Fruit fly (Drosophila melanogaster) whole organism, embryonic: Measurements from ENCODE around the gene Sc2.
A peak's percentile ranks its signal among the peaks of the same experiment; 100 is the strongest.

Experiments used
- ATbp ChIP-seq: fragments of 200-800 bp; sonication (Bioruptor generic); optimal IDR thresholded peaks from 2 replicates; lab custom pipeline; 2017; ENCODE audit warnings: missing biosample characterization, mild to moderate bottlenecking, missing genetic modification characterization, missing genetic modification reagents
- Awh ChIP-seq: fragments of 200-800 bp; sonication (Bioruptor generic); IDR thresholded peaks from 2 replicates; pipeline ENCODE4, ENCODE4 v1.3.6; 2022; ENCODE audit warnings: missing biosample characterization, missing genetic modification characterization
- B-H1 ChIP-seq: fragments of 200-800 bp; sonication (Bioruptor generic); IDR thresholded peaks from 3 replicates; pipeline ENCODE4 v1.3.6; 2022; ENCODE audit warnings: missing biosample characterization, missing genetic modification characterization
- CG10209 ChIP-seq: fragments of 200-800 bp; sonication (Bioruptor generic); optimal IDR thresholded peaks from 3 replicates; lab custom pipeline; 2017; ENCODE audit warnings: missing biosample characterization, mild to moderate bottlenecking, missing genetic modification characterization, missing genetic modification reagents
- CG13775 ChIP-seq: fragments of 200-800 bp; sonication (Bioruptor generic); optimal IDR thresholded peaks from 3 replicates; lab custom pipeline; 2017; ENCODE audit warnings: missing biosample characterization, mild to moderate bottlenecking, missing genetic modification characterization
- CG14667 ChIP-seq: fragments of 200-800 bp; sonication (Bioruptor generic); IDR thresholded peaks from 2 replicates; pipeline ENCODE4 v1.3.6; 2022; ENCODE audit warnings: missing biosample characterization, missing genetic modification characterization
- CG15479 ChIP-seq: fragments of 200-800 bp; sonication (Bioruptor generic); optimal IDR thresholded peaks from 3 replicates; lab custom pipeline; 2019; ENCODE audit warnings: missing biosample characterization, mild to moderate bottlenecking, missing genetic modification characterization, moderate library complexity
- CG15696 ChIP-seq: fragments of 200-800 bp; sonication (Bioruptor generic); optimal IDR thresholded peaks from 2 replicates; lab custom pipeline; 2019; ENCODE audit warnings: missing biosample characterization, mild to moderate bottlenecking, missing genetic modification characterization, moderate library complexity
- CG16863 ChIP-seq: fragments of 200-800 bp; sonication (Bioruptor generic); optimal IDR thresholded peaks from 3 replicates; lab custom pipeline; 2016; ENCODE audit warnings: missing biosample characterization, missing genetic modification characterization
- CG31388 ChIP-seq: fragments of 200-800 bp; sonication (Bioruptor generic); optimal IDR thresholded peaks from 2 replicates; lab custom pipeline; 2016; ENCODE audit warnings: missing biosample characterization, missing genetic modification characterization
- CG34376 ChIP-seq: fragments of 200-800 bp; sonication (Bioruptor generic); optimal IDR thresholded peaks from 2 replicates; lab custom pipeline; 2018; ENCODE audit warnings: missing biosample characterization, mild to moderate bottlenecking, missing genetic modification characterization
- CG4404 ChIP-seq: fragments of 200-800 bp; sonication (Bioruptor generic); IDR thresholded peaks from 2 replicates; pipeline ENCODE4 v1.3.6; 2022; ENCODE audit warnings: missing biosample characterization, missing genetic modification characterization
- CG4854 ChIP-seq: fragments of 200-800 bp; sonication (Bioruptor generic); optimal IDR thresholded peaks from 2 replicates; lab custom pipeline; 2016; ENCODE audit warnings: missing biosample characterization, missing genetic modification characterization, inconsistent platforms
- CG7786 ChIP-seq: fragments of 200-800 bp; sonication (Bioruptor generic); optimal IDR thresholded peaks from 2 replicates; lab custom pipeline; 2016; ENCODE audit warnings: missing biosample characterization, missing genetic modification characterization
- CG7987 ChIP-seq: fragments of 200-800 bp; sonication (Bioruptor generic); optimal IDR thresholded peaks from 2 replicates; lab custom pipeline; 2018; ENCODE audit warnings: missing biosample characterization, mild to moderate bottlenecking, missing genetic modification characterization, moderate library complexity
- CG8924 ChIP-seq: fragments of 200-800 bp; optimal IDR thresholded peaks from 3 replicates; lab custom pipeline; 2019; ENCODE audit warnings: missing biosample characterization, mild to moderate bottlenecking, missing genetic modification characterization, moderate library complexity
- CTCF ChIP-seq: fragments of 200-800 bp; sonication (Bioruptor generic); optimal IDR thresholded peaks from 2 replicates; lab custom pipeline; 2017; ENCODE audit warnings: missing biosample characterization, mild to moderate bottlenecking, missing genetic modification characterization, moderate library complexity
- Dbx ChIP-seq: fragments of 200-800 bp; sonication (Bioruptor generic); IDR thresholded peaks from 3 replicates; pipeline ENCODE4 v1.3.6; 2022; ENCODE audit warnings: missing biosample characterization, missing genetic modification characterization
- ERR ChIP-seq: fragments of 200-800 bp; sonication (Bioruptor generic); optimal IDR thresholded peaks from 2 replicates; lab custom pipeline; 2016; ENCODE audit warnings: missing biosample characterization, missing genetic modification characterization
- Ets65A ChIP-seq: fragments of 200-800 bp; sonication (Bioruptor generic); peaks from one replicate; lab custom pipeline; 2016; ENCODE audit warnings: missing biosample characterization, missing genetic modification characterization
- HLH3B ChIP-seq: fragments of 200-800 bp; sonication (Bioruptor generic); IDR thresholded peaks from 2 replicates; pipeline ENCODE4 v1.3.6; 2022; ENCODE audit warnings: missing biosample characterization, missing genetic modification characterization
- Hmx ChIP-seq: fragments of 200-800 bp; sonication (Bioruptor generic); optimal IDR thresholded peaks from 2 replicates; lab custom pipeline; 2016; ENCODE audit warnings: missing biosample characterization, missing genetic modification characterization
- Hr39 ChIP-seq: fragments of >200 bp; optimal IDR thresholded peaks from 2 replicates; lab custom pipeline; 2017
- Meics ChIP-seq: fragments of 200-800 bp; sonication (Bioruptor generic); optimal IDR thresholded peaks from 2 replicates; lab custom pipeline; 2017; ENCODE audit warnings: missing biosample characterization, mild to moderate bottlenecking, missing genetic modification characterization
- Ravus ChIP-seq: fragments of 200-800 bp; sonication (Bioruptor generic); IDR thresholded peaks from 2 replicates; pipeline ENCODE4 v1.3.6; 2022; ENCODE audit warnings: missing biosample characterization, missing genetic modification characterization
- Sox102F ChIP-seq: fragments of 200-800 bp; sonication (Bioruptor generic); optimal IDR thresholded peaks from 2 replicates; lab custom pipeline; 2018; ENCODE audit warnings: missing biosample characterization, mild to moderate bottlenecking, missing genetic modification characterization, moderate library complexity
- Stat92E ChIP-seq, 3 experiments: fragments of >200 bp in 2 of 3; fragments of 200-800 bp in 1 of 3; sonication (Bioruptor generic) in 1 of 3; optimal IDR thresholded peaks; 2 replicates each; lab custom pipeline; 2017 to 2019; ENCODE audit warnings: missing biosample characterization in 3 of 3, missing genetic modification characterization in 3 of 3, mild to moderate bottlenecking in 1 of 3, moderate library complexity in 1 of 3
- Trl ChIP-seq, 3 experiments: fragments of >200 bp in 2 of 3; fragments of 200-800 bp in 1 of 3; sonication (Bioruptor generic) in 1 of 3; optimal IDR thresholded peaks; 2 replicates in 1 of 3; 3 replicates in 2 of 3; lab custom pipeline; 2016 to 2017; ENCODE audit warnings: missing biosample characterization in 1 of 3, missing genetic modification characterization in 1 of 3
- Vsx1 ChIP-seq: fragments of 200-800 bp; sonication (Bioruptor generic); optimal IDR thresholded peaks from 2 replicates; lab custom pipeline; 2017; ENCODE audit warnings: missing biosample characterization, mild to moderate bottlenecking, missing genetic modification characterization, missing genetic modification reagents
- Xbp1 ChIP-seq: fragments of 200-800 bp; sonication (Bioruptor generic); optimal IDR thresholded peaks from 3 replicates; lab custom pipeline; 2016; ENCODE audit warnings: missing biosample characterization, mild to moderate bottlenecking, missing genetic modification characterization
- Xrp1 ChIP-seq: fragments of 200-800 bp; sonication (Bioruptor generic); IDR thresholded peaks from 2 replicates; pipeline ENCODE4 v1.3.6; 2022; ENCODE audit warnings: missing biosample characterization, missing genetic modification characterization
- abd-A ChIP-seq: fragments of 200-800 bp; sonication (Bioruptor generic); optimal IDR thresholded peaks from 3 replicates; lab custom pipeline; 2019; ENCODE audit warnings: missing biosample characterization, mild to moderate bottlenecking, missing genetic modification characterization, moderate library complexity
- chinmo ChIP-seq: fragments of 200-800 bp; sonication (Bioruptor generic); IDR thresholded peaks from 4 replicates; pipeline ENCODE4 v1.3.6; 2022; ENCODE audit warnings: missing biosample characterization, missing genetic modification characterization; ENCODE audit not compliant: partially characterized antibody
- cwo ChIP-seq: fragments of 200-800 bp; sonication (Bioruptor generic); optimal IDR thresholded peaks from 3 replicates; lab custom pipeline; 2017; ENCODE audit warnings: missing biosample characterization, missing genetic modification characterization, mild to moderate bottlenecking, moderate library complexity, missing genetic modification reagents
- da ChIP-seq: fragments of 200-800 bp; sonication (Bioruptor generic); optimal IDR thresholded peaks from 2 replicates; lab custom pipeline; 2016; ENCODE audit warnings: missing biosample characterization, missing genetic modification characterization
- dan ChIP-seq: fragments of 200-800 bp; sonication (Bioruptor generic); IDR thresholded peaks from 2 replicates; pipeline ENCODE4 v1.3.6; 2022; ENCODE audit warnings: missing biosample characterization, missing genetic modification characterization
- dmrt11E ChIP-seq: fragments of 200-800 bp; sonication (Bioruptor generic); optimal IDR thresholded peaks from 3 replicates; lab custom pipeline; 2018; ENCODE audit warnings: missing biosample characterization, mild to moderate bottlenecking, missing genetic modification characterization, moderate library complexity
- emc ChIP-seq: fragments of 200-800 bp; sonication (Bioruptor generic); optimal IDR thresholded peaks from 2 replicates; lab custom pipeline; 2016; ENCODE audit warnings: missing biosample characterization, missing genetic modification characterization
- gem ChIP-seq: fragments of 200-800 bp; sonication (Bioruptor generic); optimal IDR thresholded peaks from 2 replicates; lab custom pipeline; 2019; ENCODE audit warnings: missing biosample characterization, mild to moderate bottlenecking, missing genetic modification characterization, moderate library complexity
- hbn ChIP-seq: fragments of 200-800 bp; sonication (Bioruptor generic); IDR thresholded peaks from 2 replicates; pipeline ENCODE4 v1.3.6; 2022; ENCODE audit warnings: missing biosample characterization, missing genetic modification characterization; ENCODE audit not compliant: partially characterized antibody
- inv ChIP-seq: fragments of 200-800 bp; sonication (Bioruptor generic); IDR thresholded peaks from 2 replicates; pipeline ENCODE4 v1.3.6; 2022; ENCODE audit warnings: missing biosample characterization, missing genetic modification characterization; ENCODE audit not compliant: partially characterized antibody
- mirr ChIP-seq: fragments of 200-800 bp; sonication (Bioruptor generic); optimal IDR thresholded peaks from 3 replicates; lab custom pipeline; 2018; ENCODE audit warnings: missing biosample characterization, mild to moderate bottlenecking, missing genetic modification characterization
- nerfin-2 ChIP-seq: fragments of 200-800 bp; sonication (Bioruptor generic); IDR thresholded peaks from 2 replicates; pipeline ENCODE4 v1.3.6; 2022; ENCODE audit warnings: missing biosample characterization, missing genetic modification characterization; ENCODE audit not compliant: partially characterized antibody
- oc ChIP-seq: fragments of 200-800 bp; sonication (Bioruptor generic); optimal IDR thresholded peaks from 2 replicates; lab custom pipeline; 2018; ENCODE audit warnings: missing biosample characterization, mild to moderate bottlenecking, missing genetic modification characterization, moderate library complexity
- sd ChIP-seq: fragments of 200-800 bp; sonication (Bioruptor generic); optimal IDR thresholded peaks from 3 replicates; lab custom pipeline; 2018; ENCODE audit warnings: missing biosample characterization, mild to moderate bottlenecking, missing genetic modification characterization, moderate library complexity
- sna ChIP-seq: fragments of 200-800 bp; sonication (Bioruptor generic); IDR thresholded peaks from 2 replicates; pipeline ENCODE4 v1.3.6; 2022; ENCODE audit warnings: missing biosample characterization, missing genetic modification characterization; ENCODE audit not compliant: partially characterized antibody
- sug ChIP-seq: fragments of 200-800 bp; optimal IDR thresholded peaks from 2 replicates; lab custom pipeline; 2019; ENCODE audit warnings: missing biosample characterization, mild to moderate bottlenecking, missing genetic modification characterization, moderate library complexity
- ttk ChIP-seq: fragments of 200-800 bp; sonication (Bioruptor generic); IDR thresholded peaks from 2 replicates; pipeline ENCODE4 v2.1.2; 2022; ENCODE audit warnings: missing biosample characterization, missing genetic modification characterization
- unc-4 ChIP-seq: fragments of 200-800 bp; sonication (Bioruptor generic); IDR thresholded peaks from 2 replicates; pipeline ENCODE4 v1.3.6; 2022; ENCODE audit warnings: missing biosample characterization, missing genetic modification characterization; ENCODE audit not compliant: partially characterized antibody

The Sc2 gene

dm6 chr3L:3929968-3930767, 26.9 kb downstream of the Sc2 start:
- no peak for TF ChIP-seq Meics (GFP tag; lab: Kevin White, UChicago)
- TF ChIP-seq Xbp1 = no peak
- no peak for TF ChIP-seq CG14667 (GFP tag; lab: Robert Waterston, UW)
- peak; percentile 71 for TF ChIP-seq cwo
- no peak for TF ChIP-seq CG16863 (GFP tag; lab: Kevin White, UChicago)
- no peak for TF ChIP-seq Sox102F (GFP tag; lab: Kevin White, UChicago)
- TF ChIP-seq Xrp1 (GFP tag; lab: Robert Waterston, UW) = no peak
- TF ChIP-seq da (GFP tag; lab: Kevin White, UChicago) = no peak
- TF ChIP-seq Hr39 (lab: Kevin White, UChicago) = no peak
- no peak for TF ChIP-seq Dbx (GFP tag; lab: Robert Waterston, UW)
- TF ChIP-seq HLH3B (GFP tag; lab: Robert Waterston, UW) = no peak
- no peak for TF ChIP-seq sna (GFP tag; lab: Robert Waterston, UW)
- TF ChIP-seq sd (tag; lab: Kevin White, UChicago) = peak; percentile 80
- no peak for TF ChIP-seq gem (tag; lab: Kevin White, UChicago)
- peak; percentile 10 for TF ChIP-seq Vsx1 (GFP tag; lab: Kevin White, UChicago)
- no peak for TF ChIP-seq ATbp (GFP tag; lab: Kevin White, UChicago)
- TF ChIP-seq CG15696 (tag; lab: Kevin White, UChicago) = no peak
- TF ChIP-seq CG7786 = no peak
- no peak for TF ChIP-seq oc
- no peak for TF ChIP-seq emc
- TF ChIP-seq CG4404 (GFP tag; lab: Robert Waterston, UW) = no peak
- TF ChIP-seq unc-4 (GFP tag; lab: Robert Waterston, UW) = no peak
- no peak for TF ChIP-seq Trl (optimal IDR thresholded peaks at IDR 0.05; lab: Kevin White, UChicago)
- no peak for TF ChIP-seq Trl (GFP tag; optimal IDR thresholded peaks at IDR 0.05; lab: Kevin White, UChicago)
- no peak for TF ChIP-seq hbn (GFP tag; lab: Robert Waterston, UW)
- no peak for TF ChIP-seq CG13775 (GFP tag; lab: Kevin White, UChicago)
- TF ChIP-seq CG34376 (GFP tag; lab: Kevin White, UChicago) = peak; percentile 81
- no peak for TF ChIP-seq ERR (GFP tag; lab: Kevin White, UChicago)
- TF ChIP-seq CG10209 (GFP tag; lab: Kevin White, UChicago) = no peak
- TF ChIP-seq CG15479 (GFP tag; lab: Kevin White, UChicago) = no peak
- TF ChIP-seq ttk (GFP tag; lab: Robert Waterston, UW) = no peak
- peak; percentile 88 for TF ChIP-seq Ets65A (GFP tag; lab: Kevin White, UChicago)
- TF ChIP-seq dmrt11E (tag; lab: Kevin White, UChicago) = no peak
- TF ChIP-seq Stat92E (GFP tag; optimal IDR thresholded peaks at IDR 0.05; lab: Kevin White, UChicago) = no peak
- TF ChIP-seq Hmx (GFP tag; lab: Kevin White, UChicago) = no peak
- no peak for TF ChIP-seq CG4854 (GFP tag; lab: Kevin White, UChicago)
- TF ChIP-seq chinmo (GFP tag; lab: Robert Waterston, UW) = 0 out of 4 replicates have a peak, but pooled peaks have one; percentile 37
- TF ChIP-seq dan (GFP tag; lab: Robert Waterston, UW) = no peak
- TF ChIP-seq CG7987 = peak; percentile 71
- TF ChIP-seq Awh = no peak
- no peak for TF ChIP-seq B-H1
- TF ChIP-seq CTCF (GFP tag; lab: Kevin White, UChicago) = no peak
- TF ChIP-seq CG31388 (GFP tag; lab: Kevin White, UChicago) = no peak
- no peak for TF ChIP-seq Ravus (GFP tag; lab: Robert Waterston, UW)
- no peak for TF ChIP-seq CG8924 (tag; lab: Kevin White, UChicago)
- TF ChIP-seq inv = no peak
- TF ChIP-seq mirr = peak; percentile 66
- TF ChIP-seq nerfin-2 = no peak
- peak; percentile 79 for TF ChIP-seq sug
- TF ChIP-seq abd-A (tag; lab: Kevin White, UChicago) = no peak
